Worm (Caenorhabditis elegans): Measurements from ENCODE around the gene nhr-36.

DNA sequence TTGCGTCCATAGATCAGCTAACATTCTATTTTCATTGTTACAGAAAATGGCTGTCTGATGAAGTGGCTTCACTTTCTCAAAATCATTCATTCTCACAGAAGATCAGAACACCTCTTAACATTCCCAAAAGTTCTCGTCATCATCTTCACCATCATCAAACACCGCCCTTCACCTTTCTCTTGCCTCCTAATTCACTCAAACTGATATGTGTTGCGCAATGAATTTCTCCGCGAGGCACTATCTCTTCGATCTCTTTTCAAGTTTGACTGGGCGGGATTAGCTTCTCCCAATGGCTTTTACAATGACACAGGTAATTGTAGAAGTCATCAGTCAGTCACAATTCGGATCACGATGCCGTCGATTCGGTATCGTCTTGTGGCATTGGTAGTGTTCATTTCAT, 39.8 kb downstream of the nhr-36 start, which contains the start of gene grd-6:
- TF ChIP-seq nhr-237 (tag; optimal IDR thresholded peaks at IDR 0.05) = no peak
- no peak for TF ChIP-seq elt-2 (tag; optimal IDR thresholded peaks at IDR 0.05)
- no peak for TF ChIP-seq elt-1 (tag; optimal IDR thresholded peaks at IDR 0.05)
- no peak for TF ChIP-seq nhr-12 (tag; optimal IDR thresholded peaks at IDR 0.05)

All from whole organism, L3 larva.